Worm (Caenorhabditis elegans) whole organism, L4/young adult: ENCODE measurements around the gene npr-10.
A peak's percentile ranks its signal among the peaks of the same experiment; 100 is the strongest.

Experiments
- W03F9.2 ChIP-seq: fragments of 150-350 bp; optimal IDR thresholded peaks from 2 replicates; lab custom pipeline; 2014; ENCODE audit warnings: missing biosample characterization, missing genetic modification characterization
- dao-5 ChIP-seq: sonication (generic microtip); optimal IDR thresholded peaks from 2 replicates; lab custom pipeline; 2016; ENCODE audit warnings: missing genotype, missing genetic modification characterization, moderate library complexity, missing compliant biosample characterization
- him-1 ChIP-seq: sonication (generic microtip); optimal IDR thresholded peaks from 2 replicates; lab custom pipeline; 2016; ENCODE audit warnings: missing genotype, missing genetic modification reagents, missing genetic modification characterization, missing compliant biosample characterization

The npr-10 gene

ce11 chrX:13032610-13033009 lies at the start of gene npr-10:
Gene npr-10, minus strand, starts transcription at chrX:13032710.
- no peak for TF ChIP-seq him-1
- no peak for TF ChIP-seq W03F9.2
- no peak for TF ChIP-seq dao-5 (tag; lab: Kevin White, UChicago)

DNA sequence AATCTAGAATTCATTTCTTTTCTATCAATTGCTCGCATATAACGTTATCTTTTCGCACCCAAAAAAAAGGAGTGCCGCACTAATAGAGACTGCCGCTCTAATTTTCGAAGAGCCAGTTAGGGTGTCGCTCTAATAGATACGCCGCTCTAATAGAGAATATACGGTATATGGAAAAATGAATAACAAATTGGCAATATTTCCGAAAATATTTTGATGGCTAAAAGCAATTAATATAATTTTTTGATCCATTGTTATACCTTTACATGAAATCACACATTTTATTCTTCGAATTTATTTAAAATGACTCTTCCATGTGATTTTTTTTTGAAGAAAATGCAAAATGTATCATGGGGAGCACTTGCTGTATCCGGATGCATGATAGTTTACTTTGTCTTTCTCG lies 45.4 kb upstream of the npr-10 start, which contains the start of gene K03A11.4:
K03A11.4 (plus strand) TSS at position 301 of the 400 bp plus-strand sequence.
- TF ChIP-seq dao-5 (tag; lab: Kevin White, UChicago) (no peak), W03F9.2 (no peak), him-1 (no peak)

- TF ChIP-seq dao-5 (tag; lab: Kevin White, UChicago) (no peak), him-1 (no peak), W03F9.2 (no peak)
Observed at ce11 chrX:13074373-13074772, 41.9 kb upstream of the npr-10 start, which contains the start of gene ceh-28. Gene ceh-28, plus strand, starts transcription at chrX:13074673.

DNA sequence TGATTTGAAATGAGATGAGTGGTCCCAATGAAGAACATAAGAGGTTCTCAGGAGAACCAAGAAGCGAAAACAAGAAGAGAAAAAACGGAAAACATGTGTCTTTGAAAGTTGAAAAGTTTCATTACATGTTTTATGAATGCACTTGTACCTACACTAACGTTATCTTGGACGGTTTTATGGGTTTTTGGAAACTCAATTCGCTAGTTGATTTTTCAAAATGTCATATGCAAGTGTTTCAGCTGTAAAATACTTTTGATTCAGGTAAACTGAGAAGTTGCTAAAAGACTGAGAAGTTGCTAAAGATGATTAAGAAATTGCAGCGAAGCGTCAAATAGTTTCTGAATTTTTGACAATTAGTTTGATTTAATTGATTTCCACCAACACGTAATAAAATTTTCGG lies 38.6 kb upstream of the npr-10 start, which contains the start of gene cpx-2:
cpx-2 (minus strand) TSS at position 101 of the 400 bp plus-strand sequence.
- TF ChIP-seq him-1 (no peak), W03F9.2 (no peak), dao-5 (tag; lab: Kevin White, UChicago) (no peak)

ce11 chrX:13062934-13063585 lies 30.6 kb upstream of the npr-10 start, which contains the start of gene K03A11.5:
Gene K03A11.5, plus strand, starts transcription at chrX:13063535.
- TF ChIP-seq dao-5 (tag; lab: Kevin White, UChicago) = no peak
- TF ChIP-seq him-1 = no peak
- no peak for TF ChIP-seq W03F9.2

DNA sequence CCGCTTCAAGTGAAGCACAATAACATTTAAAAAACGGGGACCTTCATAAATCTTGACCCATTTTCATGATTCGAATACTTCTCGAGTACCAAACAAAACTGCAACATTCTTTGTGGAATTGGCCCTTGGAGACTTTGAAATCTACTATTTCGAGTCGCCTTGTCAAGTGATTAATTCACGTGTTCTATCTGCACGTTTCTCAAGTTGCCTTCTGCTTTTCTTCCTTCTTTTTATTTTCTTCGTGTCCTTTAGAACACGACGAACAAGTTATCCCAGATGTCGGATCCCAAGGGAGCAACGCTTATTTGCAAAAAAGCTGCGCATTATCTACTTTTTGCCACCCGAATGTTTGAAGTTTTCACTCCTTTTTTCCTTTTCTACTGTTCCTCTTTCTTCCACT lies 28.9 kb upstream of the npr-10 start:
- TF ChIP-seq him-1 (no peak), W03F9.2 (no peak), dao-5 (tag; lab: Kevin White, UChicago) (no peak)

DNA sequence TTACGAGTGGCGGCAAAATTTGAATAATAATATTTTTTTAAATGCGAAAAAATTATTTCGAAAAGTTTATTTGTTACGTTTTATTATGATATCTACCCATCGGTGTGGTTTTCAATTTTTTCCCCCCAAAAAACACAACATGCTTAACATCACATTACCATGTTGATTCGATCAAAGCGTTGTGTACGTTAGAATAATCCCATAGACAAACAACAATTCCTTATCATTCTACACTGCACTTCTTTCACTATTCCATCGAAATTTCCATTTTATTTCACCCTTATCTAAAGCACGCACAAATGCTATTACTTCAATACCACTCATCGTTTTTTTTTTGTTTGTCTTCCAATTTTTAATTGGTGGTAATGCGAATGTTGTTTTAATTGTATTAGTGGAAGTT lies 27.5 kb upstream of the npr-10 start:
- TF ChIP-seq dao-5 (tag; lab: Kevin White, UChicago) (no peak), W03F9.2 (no peak), him-1 (no peak)

DNA sequence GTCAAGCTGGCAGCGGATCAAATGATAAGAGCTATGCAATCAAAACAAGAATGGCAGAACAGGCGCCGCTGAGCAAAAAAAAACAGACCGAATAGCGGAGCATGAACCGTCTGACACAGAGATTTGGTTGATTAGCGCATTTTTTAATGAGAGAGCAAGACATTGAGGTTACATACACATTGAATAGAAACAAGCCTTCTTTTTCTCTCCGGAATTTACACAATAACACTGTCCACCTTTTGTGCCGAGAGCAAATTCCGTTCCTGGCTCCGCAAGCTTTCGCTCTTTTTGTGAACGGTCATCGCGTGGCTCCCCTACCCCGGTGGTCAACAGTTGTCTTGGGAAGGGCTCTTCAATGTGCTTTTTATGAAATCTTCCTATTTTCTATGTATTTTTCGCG lies 23.1 kb upstream of the npr-10 start, which contains the start of gene K03A11.6:
K03A11.6 (plus strand) TSS at position 301 of the 400 bp plus-strand sequence.
- TF ChIP-seq dao-5 (tag; lab: Kevin White, UChicago) (no peak), him-1 (no peak), W03F9.2 (no peak)

DNA sequence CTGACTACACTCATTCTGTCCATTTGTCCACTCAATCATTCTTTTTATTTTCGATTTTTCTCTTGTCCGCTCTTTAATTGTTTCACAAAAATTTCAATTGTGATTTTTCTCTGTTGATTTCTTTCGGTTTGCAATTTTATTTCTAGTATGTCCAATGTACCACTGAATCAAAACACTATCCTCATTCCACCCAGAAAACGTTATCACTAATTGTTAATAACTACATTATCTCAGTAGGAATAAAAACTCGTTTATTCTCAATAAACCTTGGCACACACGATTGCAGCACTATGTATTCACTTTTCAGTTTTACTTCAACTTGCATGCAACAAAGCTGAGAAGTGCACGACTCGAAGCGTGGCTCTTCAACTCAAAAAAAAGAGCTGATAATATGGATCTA lies 18.9 kb upstream of the npr-10 start, which contains the start of gene K03A11.1:
K03A11.1 (plus strand) TSS at position 301 of the 400 bp plus-strand sequence.
- TF ChIP-seq him-1 (no peak), dao-5 (tag; lab: Kevin White, UChicago) (no peak), W03F9.2 (no peak)

- no peak for TF ChIP-seq him-1
Observed at ce11 chrX:13048258-13048657, 15.7 kb upstream of the npr-10 start, which contains the start of gene C53C7.3. Gene C53C7.3, plus strand, starts transcription at chrX:13048558.

DNA sequence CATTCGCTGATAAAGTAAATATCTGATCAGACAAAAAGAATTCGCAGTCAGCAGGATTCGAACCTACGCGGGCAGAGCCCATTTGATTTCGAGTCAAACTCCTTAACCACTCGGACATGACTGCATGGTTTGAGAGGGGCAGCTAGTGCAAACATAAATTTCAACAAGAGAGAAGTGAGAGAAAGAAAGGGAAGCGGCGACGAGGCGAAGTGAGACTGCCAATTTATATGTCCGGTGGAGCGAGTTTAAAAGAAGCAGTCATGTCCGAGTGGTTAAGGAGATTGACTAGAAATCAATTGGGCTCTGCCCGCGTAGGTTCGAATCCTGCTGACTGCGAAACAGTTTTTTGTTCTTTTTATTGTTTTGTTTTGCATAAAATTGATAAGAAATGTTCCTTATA lies 13.8 kb upstream of the npr-10 start:
- TF ChIP-seq W03F9.2 (peak; percentile 62), him-1 (peak; percentile 87), dao-5 (tag; lab: Kevin White, UChicago) (peak; percentile 77)

DNA sequence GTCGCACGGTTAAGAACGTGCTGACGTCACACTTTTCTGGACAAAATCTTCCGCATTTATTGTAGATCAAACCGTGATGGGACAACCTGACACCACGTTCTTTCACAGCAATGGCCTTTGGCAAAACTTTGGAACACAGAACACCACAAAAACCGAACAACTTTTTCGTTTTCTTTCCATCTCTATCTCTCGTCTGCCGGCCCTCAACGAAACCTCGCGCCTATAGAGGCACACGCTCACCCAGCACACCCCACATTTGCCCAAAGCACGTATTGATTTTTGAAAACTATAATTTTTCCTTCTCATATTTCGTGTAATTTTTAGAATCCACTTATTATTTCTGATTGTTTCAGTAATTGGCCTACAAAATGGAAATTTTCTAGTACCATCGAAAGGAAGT lies 9.3 kb upstream of the npr-10 start:
- TF ChIP-seq W03F9.2 = no peak
- no peak for TF ChIP-seq him-1
- TF ChIP-seq dao-5 (tag; lab: Kevin White, UChicago) = no peak

DNA sequence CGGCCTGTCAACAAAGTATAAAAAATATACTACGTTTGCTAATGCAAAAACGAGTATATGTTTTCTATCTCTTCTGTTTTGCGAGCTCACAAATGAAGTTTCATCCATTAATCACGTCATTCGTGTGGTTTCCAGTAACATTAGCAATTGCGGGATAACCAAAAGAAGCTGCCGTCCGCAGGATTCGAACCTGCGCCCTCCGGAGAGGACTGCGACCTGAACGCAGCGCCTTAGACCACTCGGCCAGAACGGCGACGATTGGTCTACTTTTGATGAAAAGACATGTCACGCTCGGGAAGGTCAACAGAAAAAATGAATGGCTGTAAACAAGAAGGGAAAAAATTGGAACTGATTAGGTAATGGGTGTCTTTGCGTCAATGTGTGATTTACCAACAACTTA lies 6.3 kb upstream of the npr-10 start:
- TF ChIP-seq dao-5 (tag; lab: Kevin White, UChicago) (peak; percentile 17), W03F9.2 (peak; percentile 19), him-1 (no peak)

DNA sequence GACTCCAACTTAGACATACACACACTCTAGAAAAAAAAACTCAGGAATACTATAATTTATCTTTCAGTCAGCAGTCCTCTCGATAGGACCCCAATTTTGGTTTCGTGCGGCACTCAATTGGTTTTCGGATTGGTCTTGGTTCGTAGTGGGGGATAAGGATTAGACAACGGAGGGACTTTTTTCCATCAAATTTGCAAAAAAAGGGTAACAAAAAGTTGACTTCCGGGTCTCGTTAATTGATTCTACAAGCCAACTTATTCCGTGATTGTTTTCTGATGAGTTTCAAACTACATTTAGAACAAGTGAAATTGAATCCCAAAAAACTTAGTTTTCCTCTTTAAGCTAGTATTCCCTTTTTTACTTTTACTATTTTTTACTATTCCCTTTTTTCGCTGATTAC lies 1.8 kb upstream of the npr-10 start:
- TF ChIP-seq him-1 (no peak), dao-5 (tag; lab: Kevin White, UChicago) (no peak), W03F9.2 (no peak)

DNA sequence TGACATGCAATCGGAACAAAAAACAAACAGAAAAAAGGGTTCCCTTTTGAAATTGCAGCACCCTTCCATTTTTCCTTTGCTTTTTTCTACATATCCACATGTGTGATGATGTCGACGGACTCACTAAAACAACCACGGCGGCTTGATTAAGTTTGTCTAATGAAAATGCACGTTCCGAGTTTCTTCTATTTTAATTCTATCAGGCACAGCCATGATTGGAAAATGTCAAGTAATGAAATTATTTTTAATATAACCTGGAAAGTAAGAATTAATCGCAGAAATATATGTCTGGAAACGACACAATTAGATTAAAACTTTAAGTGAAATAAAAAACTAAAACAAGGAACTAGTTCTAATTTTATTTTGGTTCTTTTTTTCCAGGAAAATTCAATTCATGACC lies 1.3 kb upstream of the npr-10 start:
- no peak for TF ChIP-seq dao-5 (tag; lab: Kevin White, UChicago)
- TF ChIP-seq W03F9.2 = no peak
- no peak for TF ChIP-seq him-1

- TF ChIP-seq W03F9.2 (no peak), dao-5 (tag; lab: Kevin White, UChicago) (no peak), him-1 (no peak)
Observed at ce11 chrX:13021446-13021845, 11.1 kb downstream of the npr-10 start.
